Worm (Caenorhabditis elegans): ENCODE results near the gene nspc-19.

The nspc-19 gene

ce11 chrX:14560297-14560680 lies 31.8 kb downstream of the nspc-19 start (continued):
- TF ChIP-seq ets-4 (tag; optimal IDR thresholded peaks at IDR 0.05) (peak; percentile 90), pha-4 (tag; optimal IDR thresholded peaks at IDR 0.05) (no peak), pha-2 (tag; optimal IDR thresholded peaks at IDR 0.05) (peak; percentile 62), pax-1 (tag; optimal IDR thresholded peaks at IDR 0.05) (peak; percentile 70), dve-1 (tag; optimal IDR thresholded peaks at IDR 0.05) (peak; percentile 97), eyg-1 (tag; optimal IDR thresholded peaks at IDR 0.05) (no peak), ceh-31 (tag; optimal IDR thresholded peaks at IDR 0.05) (peak; percentile 87)

ce11 chrX:14561416-14561973 lies 33.0 kb downstream of the nspc-19 start:
- no peak for TF ChIP-seq eyg-1 (tag; optimal IDR thresholded peaks at IDR 0.05)
- peak; percentile 49 for TF ChIP-seq nfya-1 (tag; optimal IDR thresholded peaks at IDR 0.05)
- no peak for TF ChIP-seq che-1 (tag; optimal IDR thresholded peaks at IDR 0.05)
- TF ChIP-seq ceh-48 (tag; optimal IDR thresholded peaks at IDR 0.05), result no peak
- TF ChIP-seq unc-55 (GFP tag; optimal IDR thresholded peaks at IDR 0.05), result peak; percentile 1
- peak; percentile 25 for TF ChIP-seq ceh-34 (tag; optimal IDR thresholded peaks at IDR 0.05)
- TF ChIP-seq madf-2 (tag; optimal IDR thresholded peaks at IDR 0.05), result no peak
- peak; percentile 67 for TF ChIP-seq tbx-2 (tag; optimal IDR thresholded peaks at IDR 0.05)
- TF ChIP-seq ceh-9 (tag; optimal IDR thresholded peaks at IDR 0.05), result no peak
- no peak for TF ChIP-seq ets-4 (tag; optimal IDR thresholded peaks at IDR 0.05)
- TF ChIP-seq hlh-6 (tag; optimal IDR thresholded peaks at IDR 0.05), result peak; percentile 4
- TF ChIP-seq ceh-31 (tag; optimal IDR thresholded peaks at IDR 0.05), result peak; percentile 11
- TF ChIP-seq ceh-24 (tag; optimal IDR thresholded peaks at IDR 0.05), result no peak
- TF ChIP-seq unc-42 (tag; optimal IDR thresholded peaks at IDR 0.05), result peak; percentile 81
- no peak for TF ChIP-seq K02D7.2 (tag; optimal IDR thresholded peaks at IDR 0.05)
- TF ChIP-seq dmd-4 (tag; optimal IDR thresholded peaks at IDR 0.05; ENCODE audit: borderline replicate concordance), result no peak
- TF ChIP-seq ceh-18 (tag; optimal IDR thresholded peaks at IDR 0.05), result peak; percentile 72
- no peak for TF ChIP-seq odd-2 (tag; optimal IDR thresholded peaks at IDR 0.05)
- peak; percentile 2 for TF ChIP-seq rnt-1 (tag; optimal IDR thresholded peaks at IDR 0.05)

- TF ChIP-seq syd-9 (tag; optimal IDR thresholded peaks at IDR 0.05) (no peak), unc-42 (tag; optimal IDR thresholded peaks at IDR 0.05) (no peak), hlh-6 (tag; optimal IDR thresholded peaks at IDR 0.05) (no peak), F13H6.1 (tag; optimal IDR thresholded peaks at IDR 0.05) (no peak), che-1 (tag; optimal IDR thresholded peaks at IDR 0.05) (no peak), ceh-22 (tag; optimal IDR thresholded peaks at IDR 0.05) (no peak), gmeb-2 (tag; optimal IDR thresholded peaks at IDR 0.05) (no peak), pha-4 (tag; optimal IDR thresholded peaks at IDR 0.05) (no peak), unc-3 (GFP tag; conservative IDR thresholded peaks at IDR 0.05) (no peak), unc-3 (tag; optimal IDR thresholded peaks at IDR 0.05) (no peak), C38D4.7 (GFP tag; optimal IDR thresholded peaks at IDR 0.05) (no peak), Y22D7AL.16 (tag; optimal IDR thresholded peaks at IDR 0.05) (no peak), pha-2 (tag; optimal IDR thresholded peaks at IDR 0.05) (no peak)
Measured at ce11 chrX:14562286-14563086, 34.0 kb downstream of the nspc-19 start.

- TF ChIP-seq K02D7.2 (tag; optimal IDR thresholded peaks at IDR 0.05) (no peak), Y22D7AL.16 (tag; optimal IDR thresholded peaks at IDR 0.05) (no peak), lim-6 (tag; optimal IDR thresholded peaks at IDR 0.05) (no peak), fkh-6 (tag; optimal IDR thresholded peaks at IDR 0.05) (no peak), syd-9 (tag; optimal IDR thresholded peaks at IDR 0.05) (no peak), pha-4 (tag; optimal IDR thresholded peaks at IDR 0.05) (no peak), ahr-1 (tag; optimal IDR thresholded peaks at IDR 0.05) (no peak)
Measured at ce11 chrX:14563818-14564217, 35.3 kb downstream of the nspc-19 start.

Data from whole organism, late embryonic.